Worm (Caenorhabditis elegans) whole organism, late embryonic: ENCODE results near the gene sdz-35.
"Not testable (repeated sequence)": the region's sequence is repeated elsewhere in the genome, so short reads cannot be mapped to it uniquely, and the experiment has no call there.

Source experiments
- F13H6.1 ChIP-seq: sonication (generic microtip); optimal IDR thresholded peaks from 2 replicates; lab custom pipeline; 2016; ENCODE audit warnings: missing genetic modification characterization, missing compliant biosample characterization
- ceh-24 ChIP-seq: sonication (generic microtip); optimal IDR thresholded peaks from 2 replicates; lab custom pipeline; 2016; ENCODE audit warnings: mild to moderate bottlenecking, missing genetic modification characterization, missing compliant biosample characterization
- elt-4 ChIP-seq: sonication (generic microtip); optimal IDR thresholded peaks from 2 replicates; lab custom pipeline; 2016; ENCODE audit warnings: missing genetic modification characterization, missing compliant biosample characterization
- fkh-10 ChIP-seq: fragments of 150-350 bp; optimal IDR thresholded peaks from 2 replicates; lab custom pipeline; 2014; ENCODE audit warnings: missing biosample characterization, missing genetic modification reagents, missing genetic modification characterization
- nfya-1 ChIP-seq: sonication (generic microtip); optimal IDR thresholded peaks from 2 replicates; lab custom pipeline; 2017; ENCODE audit warnings: missing genetic modification characterization, mild to moderate bottlenecking, missing compliant biosample characterization, antibody characterized with exemption, moderate library complexity
- pha-4 ChIP-seq: fragments of 150-350 bp; optimal IDR thresholded peaks from 2 replicates; lab custom pipeline; 2018; ENCODE audit warnings: missing biosample characterization, missing genetic modification reagents, missing genetic modification characterization
- pros-1 ChIP-seq: fragments of 150-350 bp; optimal IDR thresholded peaks from 2 replicates; lab custom pipeline; 2014; ENCODE audit warnings: missing biosample characterization, missing genetic modification reagents, missing genetic modification characterization
- ttx-3 ChIP-seq: sonication (generic microtip); optimal IDR thresholded peaks from 2 replicates; lab custom pipeline; 2016; ENCODE audit warnings: missing genetic modification reagents, missing genetic modification characterization, missing compliant biosample characterization

DNA sequence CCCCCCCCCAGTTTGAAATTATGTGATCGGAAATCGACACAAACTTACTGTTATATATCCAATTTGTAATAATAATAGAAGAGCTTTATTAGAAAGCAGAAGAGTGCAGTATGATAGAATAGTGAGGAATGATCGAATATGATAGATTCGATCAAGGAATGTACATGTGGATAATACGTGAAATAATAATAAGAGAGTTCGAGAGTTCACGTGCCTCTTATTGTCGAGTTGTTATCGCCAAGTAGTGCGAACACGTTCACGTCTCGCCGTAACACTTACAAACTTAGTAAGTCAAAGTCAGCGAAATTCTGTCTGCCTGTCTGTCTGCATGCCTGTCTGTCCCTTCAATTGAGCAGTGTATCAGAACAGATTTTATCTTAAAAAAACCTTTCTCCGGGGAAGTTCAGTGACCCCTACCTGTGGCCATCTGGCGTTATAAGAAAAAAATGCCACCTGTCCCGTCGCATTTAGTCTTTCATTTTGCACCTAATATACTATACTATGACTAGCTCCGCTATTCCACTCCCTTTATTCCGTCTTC is 25.2 kb downstream of the sdz-35 start, which contains the start of the genes Y27F2A.6 and Y27F2A.8:
- not testable (repeated sequence) for TF ChIP-seq elt-4; pha-4 (tag; lab: Kevin White, UChicago); nfya-1 (tag; lab: Kevin White, UChicago); pros-1; F13H6.1 (tag; lab: Kevin White, UChicago); ttx-3 (tag; lab: Kevin White, UChicago); fkh-10; ceh-24 (tag; lab: Kevin White, UChicago)
